Comparison of ENCODE assay signal across 4 fruit fly cellular contexts in genomic region chr3L:660314-661075, dm6.
TF ChIP-seq lines count a peak whose summit lies in the region.

No protein-coding gene starts in this region.

- no peak for TF ChIP-seq CTCF in whole organism, embryonic (GFP tag; optimal IDR thresholded peaks at IDR 0.05; lab: Kevin White, UChicago)

TF ChIP-seq in whole organism, embryonic, 481 proteins besides CTCF, POLR2A, EP300 and RAD21 (continues in another document):
- TF ChIP-seq CG17612 (GFP tag; IDR thresholded peaks at IDR 0.05; lab: Robert Waterston, UW) = no peak
- no peak for TF ChIP-seq croc (GFP tag; conservative IDR thresholded peaks at IDR 0.05; lab: Robert Waterston, UW)
- no peak for TF ChIP-seq CG9932 (GFP tag; IDR thresholded peaks at IDR 0.05; lab: Robert Waterston, UW)
- no peak for TF ChIP-seq tx (GFP tag; optimal IDR thresholded peaks at IDR 0.05; lab: Kevin White, UChicago)
- TF ChIP-seq Med (GFP tag; lab: Kevin White, UChicago) = peak; percentile 14
- TF ChIP-seq CG2202 (tag; optimal IDR thresholded peaks at IDR 0.05; lab: Kevin White, UChicago) = no peak
- no peak for TF ChIP-seq CG30431 (GFP tag; optimal IDR thresholded peaks at IDR 0.05; lab: Kevin White, UChicago)
- no peak for TF ChIP-seq grn (GFP tag; optimal IDR thresholded peaks at IDR 0.05; lab: Kevin White, UChicago)
- no peak for TF ChIP-seq btn (GFP tag; optimal IDR thresholded peaks at IDR 0.05; lab: Kevin White, UChicago)
- TF ChIP-seq nom (GFP tag; optimal IDR thresholded peaks at IDR 0.05; lab: Kevin White, UChicago) = peak; percentile 1
- TF ChIP-seq ewg (GFP tag; optimal IDR thresholded peaks at IDR 0.05; lab: Kevin White, UChicago) = no peak
- TF ChIP-seq CG18011 (GFP tag; optimal IDR thresholded peaks at IDR 0.05; lab: Kevin White, UChicago) = no peak
- TF ChIP-seq otp (GFP tag; IDR thresholded peaks at IDR 0.05; lab: Robert Waterston, UW) = no peak
- peak; percentile 46 for TF ChIP-seq Ets65A (GFP tag; lab: Kevin White, UChicago)
- TF ChIP-seq Doc2 (GFP tag; IDR thresholded peaks at IDR 0.05; lab: Robert Waterston, UW) = no peak
- no peak for TF ChIP-seq inv (GFP tag; IDR thresholded peaks at IDR 0.05; lab: Robert Waterston, UW; ENCODE audit: partially characterized antibody)
- TF ChIP-seq Dek (tag; optimal IDR thresholded peaks at IDR 0.05; lab: Kevin White, UChicago) = no peak
- no peak for TF ChIP-seq CG6765 (GFP tag; optimal IDR thresholded peaks at IDR 0.05; lab: Kevin White, UChicago)
- no peak for TF ChIP-seq run (tag; optimal IDR thresholded peaks at IDR 0.05; lab: Kevin White, UChicago)
- TF ChIP-seq CG11456 (GFP tag; IDR thresholded peaks at IDR 0.05; lab: Robert Waterston, UW) = 0 out of 3 replicates have a peak, but pooled peaks have one; percentile 26
- TF ChIP-seq ci (GFP tag; IDR thresholded peaks at IDR 0.05; lab: Robert Waterston, UW) = no peak
- no peak for TF ChIP-seq CG10147 (GFP tag; optimal IDR thresholded peaks at IDR 0.05; lab: Kevin White, UChicago)
- no peak for TF ChIP-seq sug (tag; optimal IDR thresholded peaks at IDR 0.05; lab: Kevin White, UChicago)
- no peak for TF ChIP-seq jigr1 (GFP tag; IDR thresholded peaks at IDR 0.05; lab: Robert Waterston, UW)
- TF ChIP-seq CG6175 (GFP tag; IDR thresholded peaks at IDR 0.05; lab: Robert Waterston, UW) = no peak

TF ChIP-seq in whole organism, prepupa, 60 proteins besides CTCF, POLR2A, EP300 and RAD21 (continues in another document):
- TF ChIP-seq vri (GFP tag; optimal IDR thresholded peaks at IDR 0.05; lab: Kevin White, UChicago) (peak; percentile 35), eg (GFP tag; IDR thresholded peaks at IDR 0.05; lab: Robert Waterston, UW) (peak; percentile 25; the same call in 1 of the 3 replicates), ss (GFP tag; optimal IDR thresholded peaks at IDR 0.05; lab: Kevin White, UChicago) (peak; percentile 11 to 37), Sox14 (GFP tag; optimal IDR thresholded peaks at IDR 0.05; lab: Kevin White, UChicago) (peak; percentile 65), CG8319 (GFP tag; optimal IDR thresholded peaks at IDR 0.05; lab: Kevin White, UChicago) (no peak), CG11294 (GFP tag; IDR thresholded peaks at IDR 0.05; lab: Robert Waterston, UW) (no peak), dac (GFP tag; optimal IDR thresholded peaks at IDR 0.05; lab: Kevin White, UChicago) (no peak), Hr39 (GFP tag; optimal IDR thresholded peaks at IDR 0.05; lab: Kevin White, UChicago) (peak; percentile 66), Eip75B (GFP tag; optimal IDR thresholded peaks at IDR 0.05; lab: Kevin White, UChicago) (peak; percentile 69), net (GFP tag; optimal IDR thresholded peaks at IDR 0.05; lab: Kevin White, UChicago) (peak; percentile 27), CG6276 (GFP tag; optimal IDR thresholded peaks at IDR 0.05; lab: Kevin White, UChicago) (no peak), CG6808 (GFP tag; optimal IDR thresholded peaks at IDR 0.05; lab: Kevin White, UChicago) (peak; percentile 61), CG6792 (GFP tag; optimal IDR thresholded peaks at IDR 0.05; lab: Kevin White, UChicago) (peak; percentile 52), CG31627 (GFP tag; optimal IDR thresholded peaks at IDR 0.05; lab: Kevin White, UChicago) (peak; percentile 63), acj6 (GFP tag; optimal IDR thresholded peaks at IDR 0.05; lab: Kevin White, UChicago) (peak; percentile 59), fd59A (GFP tag; optimal IDR thresholded peaks at IDR 0.05; lab: Kevin White, UChicago) (peak; percentile 58), CG1621 (tag; optimal IDR thresholded peaks at IDR 0.05; lab: Kevin White, UChicago) (peak; percentile 59), dsx (GFP tag; optimal IDR thresholded peaks at IDR 0.05; lab: Kevin White, UChicago; ENCODE audit: poor library complexity, severe bottlenecking) (peak; percentile 55), Eip93F (GFP tag; optimal IDR thresholded peaks at IDR 0.05; lab: Kevin White, UChicago) (no peak), fkh (GFP tag; optimal IDR thresholded peaks at IDR 0.05; lab: Kevin White, UChicago) (no peak), CG6854 (GFP tag; optimal IDR thresholded peaks at IDR 0.05; lab: Kevin White, UChicago) (peak; percentile 11), cyc (GFP tag; optimal IDR thresholded peaks at IDR 0.05; lab: Kevin White, UChicago) (peak; percentile 68), CG3919 (GFP tag; optimal IDR thresholded peaks at IDR 0.05; lab: Kevin White, UChicago) (peak; percentile 68)

TF ChIP-seq in whole organism, pupa, 21 proteins besides CTCF, POLR2A, EP300 and RAD21:
- peak; percentile 53 for TF ChIP-seq Pif1A (GFP tag; optimal IDR thresholded peaks at IDR 0.05; lab: Kevin White, UChicago)
- TF ChIP-seq fd96Ca (GFP tag; IDR thresholded peaks at IDR 0.05; lab: Robert Waterston, UW) = no peak
- no peak for TF ChIP-seq Ets98B (GFP tag; IDR thresholded peaks at IDR 0.05; lab: Robert Waterston, UW)
- TF ChIP-seq CG4496 (GFP tag; IDR thresholded peaks at IDR 0.05; lab: Robert Waterston, UW) = peak; percentile 53; the same call in 2 of the 3 replicates
- TF ChIP-seq Snoo (tag; optimal IDR thresholded peaks at IDR 0.05; lab: Kevin White, UChicago) = peak; percentile 15
- TF ChIP-seq gl (tag; optimal IDR thresholded peaks at IDR 0.05; lab: Kevin White, UChicago) = peak; percentile 44
- peak; percentile 62 for TF ChIP-seq Pif1B (GFP tag; optimal IDR thresholded peaks at IDR 0.05; lab: Kevin White, UChicago)
- TF ChIP-seq CG14655 (GFP tag; optimal IDR thresholded peaks at IDR 0.05; lab: Kevin White, UChicago) = peak; percentile 65
- no peak for TF ChIP-seq CG12605 (GFP tag; IDR thresholded peaks at IDR 0.05; lab: Robert Waterston, UW)
- peak; percentile 73 for TF ChIP-seq CG13204 (GFP tag; optimal IDR thresholded peaks at IDR 0.05; lab: Kevin White, UChicago)
- TF ChIP-seq D1 (tag; optimal IDR thresholded peaks at IDR 0.05; lab: Kevin White, UChicago) = peak; percentile 4
- peak; percentile 66 for TF ChIP-seq CG34367 (tag; optimal IDR thresholded peaks at IDR 0.05; lab: Kevin White, UChicago)
- TF ChIP-seq CG15710 (tag; optimal IDR thresholded peaks at IDR 0.05; lab: Kevin White, UChicago) = peak; percentile 72
- peak; percentile 58 for TF ChIP-seq CG9948 (tag; optimal IDR thresholded peaks at IDR 0.05; lab: Kevin White, UChicago)
- TF ChIP-seq CG8159 (tag; optimal IDR thresholded peaks at IDR 0.05; lab: Kevin White, UChicago) = peak; percentile 70
- TF ChIP-seq CG32121 (GFP tag; IDR thresholded peaks at IDR 0.05; lab: Robert Waterston, UW) = no peak
- TF ChIP-seq CG10348 (GFP tag; IDR thresholded peaks at IDR 0.05; lab: Robert Waterston, UW) = no peak
- TF ChIP-seq rn (GFP tag; IDR thresholded peaks at IDR 0.05; lab: Robert Waterston, UW) = 0 out of 2 replicates have a peak, but pooled peaks have one; percentile 6
- TF ChIP-seq CG8301 (tag; optimal IDR thresholded peaks at IDR 0.05; lab: Kevin White, UChicago) = peak; percentile 37
- peak; percentile 74 for TF ChIP-seq CG17806 (tag; optimal IDR thresholded peaks at IDR 0.05; lab: Kevin White, UChicago)
- peak; percentile 44 for TF ChIP-seq EcR (GFP tag; optimal IDR thresholded peaks at IDR 0.05; lab: Kevin White, UChicago)

TF ChIP-seq in whole organism, wandering third instar larva, 38 proteins besides CTCF, POLR2A, EP300 and RAD21 (continues in another document):
- TF ChIP-seq ey (GFP tag; optimal IDR thresholded peaks at IDR 0.05; lab: Kevin White, UChicago) = peak; percentile 73
- peak; percentile 37 for TF ChIP-seq dmrt93B (GFP tag; optimal IDR thresholded peaks at IDR 0.05; lab: Kevin White, UChicago)
- peak; percentile 54 for TF ChIP-seq psq (GFP tag; optimal IDR thresholded peaks at IDR 0.05; lab: Kevin White, UChicago)
- no peak for TF ChIP-seq Myc (optimal IDR thresholded peaks at IDR 0.05; lab: Kevin White, UChicago)
- TF ChIP-seq fru (GFP tag; optimal IDR thresholded peaks at IDR 0.05; lab: Kevin White, UChicago) = peak; percentile 63
- TF ChIP-seq Dif (GFP tag; optimal IDR thresholded peaks at IDR 0.05; lab: Kevin White, UChicago; ENCODE audit: partially characterized antibody) = peak; percentile 5
- TF ChIP-seq CG9705 (GFP tag; optimal IDR thresholded peaks at IDR 0.05; lab: Kevin White, UChicago) = no peak
- no peak for TF ChIP-seq pan (optimal IDR thresholded peaks at IDR 0.05; lab: Kevin White, UChicago)
- TF ChIP-seq OdsH (GFP tag; optimal IDR thresholded peaks at IDR 0.05; lab: Kevin White, UChicago) = peak; percentile 63
- TF ChIP-seq Hr83 (GFP tag; optimal IDR thresholded peaks at IDR 0.05; lab: Kevin White, UChicago; ENCODE audit: poor library complexity, severe bottlenecking) = no peak
- no peak for TF ChIP-seq Mio (GFP tag; optimal IDR thresholded peaks at IDR 0.05; lab: Kevin White, UChicago)
- TF ChIP-seq sv (GFP tag; optimal IDR thresholded peaks at IDR 0.05; lab: Kevin White, UChicago) = no peak
- TF ChIP-seq usp (GFP tag; optimal IDR thresholded peaks at IDR 0.05; lab: Kevin White, UChicago) = no peak
- peak; percentile 17 for TF ChIP-seq brk (GFP tag; optimal IDR thresholded peaks at IDR 0.05; lab: Kevin White, UChicago)
- no peak for TF ChIP-seq CrebA (GFP tag; optimal IDR thresholded peaks at IDR 0.05; lab: Kevin White, UChicago; ENCODE audit: borderline replicate concordance)
- peak; percentile 54 for TF ChIP-seq Sp1 (GFP tag; optimal IDR thresholded peaks at IDR 0.05; lab: Kevin White, UChicago)
- no peak for TF ChIP-seq dl (GFP tag; optimal IDR thresholded peaks at IDR 0.05; lab: Kevin White, UChicago; ENCODE audit: insufficient read depth in 1 of 2, partially characterized antibody in 2 of 2)
- TF ChIP-seq N (GFP tag; optimal IDR thresholded peaks at IDR 0.05; lab: Kevin White, UChicago) = no peak
- peak in 1 of 2 experiments; percentile 74 for TF ChIP-seq foxo (GFP tag; optimal IDR thresholded peaks at IDR 0.05; lab: Kevin White, UChicago)
- TF ChIP-seq CG32264 (GFP tag; optimal IDR thresholded peaks at IDR 0.05; lab: Kevin White, UChicago) = no peak
- TF ChIP-seq sage (GFP tag; optimal IDR thresholded peaks at IDR 0.05; lab: Kevin White, UChicago) = peak; percentile 55
- TF ChIP-seq rgr (GFP tag; optimal IDR thresholded peaks at IDR 0.05; lab: Kevin White, UChicago) = peak; percentile 71
- TF ChIP-seq Dfd (GFP tag; optimal IDR thresholded peaks at IDR 0.05; lab: Kevin White, UChicago) = no peak
- TF ChIP-seq Hnf4 (GFP tag; optimal IDR thresholded peaks at IDR 0.05; lab: Kevin White, UChicago) = peak; percentile 54
- TF ChIP-seq h (GFP tag; optimal IDR thresholded peaks at IDR 0.05; lab: Kevin White, UChicago) = peak; percentile 79
- peak; percentile 51 for TF ChIP-seq woc (GFP tag; optimal IDR thresholded peaks at IDR 0.05; lab: Kevin White, UChicago)
- TF ChIP-seq Abd-B (GFP tag; optimal IDR thresholded peaks at IDR 0.05; lab: Kevin White, UChicago) = no peak
- peak; percentile 7 for TF ChIP-seq Rel (GFP tag; optimal IDR thresholded peaks at IDR 0.05; lab: Kevin White, UChicago)
- TF ChIP-seq Rel (tag; optimal IDR thresholded peaks at IDR 0.05; lab: Kevin White, UChicago) = no peak
- TF ChIP-seq HLH106 (tag; optimal IDR thresholded peaks at IDR 0.05; lab: Kevin White, UChicago) = peak; percentile 63
- TF ChIP-seq br (GFP tag; optimal IDR thresholded peaks at IDR 0.05; lab: Kevin White, UChicago) = peak; percentile 72
- no peak for TF ChIP-seq jim (GFP tag; optimal IDR thresholded peaks at IDR 0.05; lab: Kevin White, UChicago)

Comparison
In these comparisons a context has a peak if more than half of its experiments do, and no peak if none do; other contexts are left out.
1. Of the 7 proteins assayed by ChIP-seq in both whole organism, embryonic and whole organism, prepupa: peak only in whole organism, embryonic: none; only in whole organism, prepupa: Blimp-1, CG16779, CG6854, Hr39 and Sox102F; in both: none; in neither: 2.